Worm (Caenorhabditis elegans): ENCODE results near the gene ooc-3.

ce11 chrII:11443862-11444261 lies 51.3 kb downstream of the ooc-3 start, which contains the start of gene adbp-1:
- TF ChIP-seq ama-1 (optimal IDR thresholded peaks at IDR 0.05): no peak
- TF ChIP-seq sea-1 (GFP tag; conservative IDR thresholded peaks at IDR 0.05): no peak
- no peak for TF ChIP-seq scrt-1 (GFP tag; IDR thresholded peaks at IDR 0.05)
- TF ChIP-seq tra-4 (tag; optimal IDR thresholded peaks at IDR 0.05): no peak
- no peak for TF ChIP-seq F13C5.2 (tag; optimal IDR thresholded peaks at IDR 0.05)
- TF ChIP-seq B0310.2 (tag; optimal IDR thresholded peaks at IDR 0.05): no peak
- no peak for TF ChIP-seq hnd-1 (tag; optimal IDR thresholded peaks at IDR 0.05)
- TF ChIP-seq aly-1 (tag; optimal IDR thresholded peaks at IDR 0.05): no peak
- no peak for TF ChIP-seq hmbx-1 (tag; optimal IDR thresholded peaks at IDR 0.05)
- TF ChIP-seq flt-1 (GFP tag; IDR thresholded peaks at IDR 0.05): no peak

Measured in whole organism, early embryonic.